Worm (Caenorhabditis elegans): ENCODE data around the gene arl-1.

DNA sequence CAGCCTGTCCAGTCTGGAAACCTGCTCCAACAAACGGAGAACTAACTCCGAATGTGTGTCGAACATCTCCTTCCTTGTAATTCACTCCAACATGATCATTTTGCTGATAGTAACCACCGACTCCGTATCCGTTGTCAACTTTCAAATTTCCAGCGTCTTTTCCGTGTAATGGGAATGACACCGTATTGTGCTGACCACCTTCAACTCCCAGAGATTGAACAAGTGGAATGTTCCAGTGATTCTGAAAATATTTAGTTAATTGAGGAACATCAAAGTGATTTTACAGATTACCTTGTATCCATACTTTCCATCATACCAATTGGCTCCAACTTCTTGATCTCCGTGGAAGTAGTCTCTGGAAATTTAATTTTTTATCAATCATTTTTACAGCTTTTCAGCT is 46.1 kb downstream of the arl-1 start:
- TF ChIP-seq tab-1 (GFP tag; IDR thresholded peaks at IDR 0.05): no peak
- TF ChIP-seq cog-1 (tag; optimal IDR thresholded peaks at IDR 0.05): no peak
- no peak for TF ChIP-seq T22C8.4 (GFP tag; IDR thresholded peaks at IDR 0.05)
- TF ChIP-seq ref-1 (GFP tag; conservative IDR thresholded peaks at IDR 0.05): no peak

Data from whole organism, midembryonic.